Fruit fly (Drosophila melanogaster): ENCODE data around the gene Sirt7.

Gene Sirt7

DNA sequence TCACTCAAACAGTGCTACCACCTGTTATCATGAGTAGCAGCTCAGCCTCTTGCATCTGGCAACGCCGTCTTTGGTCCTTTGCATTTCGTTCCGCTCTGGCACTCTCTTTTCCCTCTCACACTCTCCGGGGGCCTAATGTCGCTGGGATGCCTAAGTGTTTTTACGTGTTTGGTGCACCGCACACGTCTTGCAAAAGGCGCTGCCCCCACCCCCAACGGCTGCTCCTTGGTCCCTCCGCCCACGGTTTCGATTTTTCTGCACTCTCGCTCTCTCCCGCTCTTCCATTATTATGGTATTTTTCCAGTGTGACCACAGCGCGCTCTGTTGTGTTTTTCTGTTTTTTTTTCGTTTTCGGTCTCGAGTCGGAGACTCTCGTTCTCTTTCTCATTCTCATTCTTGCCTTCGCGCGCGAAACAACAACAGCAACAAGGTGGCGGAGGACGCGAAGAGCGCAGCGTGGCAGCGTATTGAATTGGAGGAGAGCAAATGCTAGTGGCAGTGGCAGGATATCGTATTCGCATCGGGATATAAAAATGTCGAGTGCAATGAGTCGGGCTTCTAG, 32.3 kb downstream of the Sirt7 start (continued):
- TF ChIP-seq unc-4 (GFP tag; IDR thresholded peaks at IDR 0.05; ENCODE audit: partially characterized antibody) (peak; percentile 42; the same call in 1 of the 2 replicates), CG17328 (GFP tag; IDR thresholded peaks at IDR 0.05) (no peak), kah (GFP tag; optimal IDR thresholded peaks at IDR 0.05) (peak; percentile 37), Eip74EF (GFP tag; optimal IDR thresholded peaks at IDR 0.05) (no peak), gem (tag; optimal IDR thresholded peaks at IDR 0.05) (no peak), PHDP (tag; optimal IDR thresholded peaks at IDR 0.05) (no peak), CG12219 (GFP tag; optimal IDR thresholded peaks at IDR 0.05) (no peak), exex (tag; optimal IDR thresholded peaks at IDR 0.05) (no peak), CG10267 (tag; optimal IDR thresholded peaks at IDR 0.05) (no peak), CG4328 (GFP tag; optimal IDR thresholded peaks at IDR 0.05) (no peak), CG32772 (GFP tag; IDR thresholded peaks at IDR 0.05) (peak; percentile 80), CG9609 (GFP tag; optimal IDR thresholded peaks at IDR 0.05) (no peak), gce (GFP tag; IDR thresholded peaks at IDR 0.05) (no peak), CG10274 (GFP tag; optimal IDR thresholded peaks at IDR 0.05) (no peak), org-1 (GFP tag; optimal IDR thresholded peaks at IDR 0.05) (no peak), tin (GFP tag; optimal IDR thresholded peaks at IDR 0.05) (no peak), Abd-B (GFP tag; optimal IDR thresholded peaks at IDR 0.05) (no peak), CG3407 (GFP tag; optimal IDR thresholded peaks at IDR 0.05) (no peak), CG10209 (GFP tag; optimal IDR thresholded peaks at IDR 0.05) (no peak), hbn (GFP tag; IDR thresholded peaks at IDR 0.05; ENCODE audit: partially characterized antibody) (no peak), Nf-YC (tag; optimal IDR thresholded peaks at IDR 0.05) (no peak), jumu (GFP tag; optimal IDR thresholded peaks at IDR 0.05) (no peak), Hand (GFP tag; optimal IDR thresholded peaks at IDR 0.05) (no peak), Side (GFP tag; optimal IDR thresholded peaks at IDR 0.05) (no peak), CG11695 (GFP tag; IDR thresholded peaks at IDR 0.05) (no peak), gro (GFP tag; optimal IDR thresholded peaks at IDR 0.05) (no peak), ash1 (GFP tag; optimal IDR thresholded peaks at IDR 0.05) (no peak), Hr51 (GFP tag; optimal IDR thresholded peaks at IDR 0.05) (no peak), gcm (GFP tag; optimal IDR thresholded peaks at IDR 0.05) (no peak), CG13123 (GFP tag; optimal IDR thresholded peaks at IDR 0.05) (no peak), peb (GFP tag; IDR thresholded peaks at IDR 0.05) (no peak), ewg (GFP tag; optimal IDR thresholded peaks at IDR 0.05) (peak; percentile 11), CG10654 (GFP tag; optimal IDR thresholded peaks at IDR 0.05) (no peak), NfI (GFP tag; optimal IDR thresholded peaks at IDR 0.05) (no peak), CG11247 (GFP tag; IDR thresholded peaks at IDR 0.05) (no peak), CG17568 (GFP tag; optimal IDR thresholded peaks at IDR 0.05) (no peak), wor (GFP tag; IDR thresholded peaks at IDR 0.05) (no peak), CG8290 (GFP tag; optimal IDR thresholded peaks at IDR 0.05) (no peak), CG8290 (tag; optimal IDR thresholded peaks at IDR 0.05) (no peak), CG34422 (GFP tag; IDR thresholded peaks at IDR 0.05) (peak; percentile 72; the same call in 1 of the 3 replicates), vvl (GFP tag; IDR thresholded peaks at IDR 0.05) (no peak), CG10462 (GFP tag; optimal IDR thresholded peaks at IDR 0.05) (no peak), hth (optimal IDR thresholded peaks at IDR 0.05) (no peak), CG10565 (GFP tag; optimal IDR thresholded peaks at IDR 0.05) (no peak), zf30C (GFP tag; optimal IDR thresholded peaks at IDR 0.05) (no peak), trh (GFP tag; optimal IDR thresholded peaks at IDR 0.05) (no peak), CG5180 (GFP tag; optimal IDR thresholded peaks at IDR 0.05) (no peak), CG43689 (GFP tag; IDR thresholded peaks at IDR 0.05) (no peak), al (GFP tag; IDR thresholded peaks at IDR 0.05) (no peak), Bdp1 (GFP tag; optimal IDR thresholded peaks at IDR 0.05) (no peak), bab2 (GFP tag; optimal IDR thresholded peaks at IDR 0.05) (no peak)

Measured in whole organism, embryonic.